Worm (Caenorhabditis elegans) whole organism, L1 larva: Measurements from ENCODE around the gene srt-73.

ENCODE experiments used
- blmp-1 ChIP-seq: fragments of 150-350 bp; optimal IDR thresholded peaks from 2 replicates; lab custom pipeline; 2014; ENCODE audit warnings: missing biosample characterization, missing genetic modification characterization
- efl-1 ChIP-seq, 4 experiments: fragments of 150-350 bp; optimal IDR thresholded peaks in 3 of 4; peaks in 1 of 4; 1 replicate in 1 of 4; 2 replicates in 3 of 4; lab custom pipeline; 2014; ENCODE audit warnings: missing biosample characterization in 2 of 4, missing genetic modification characterization in 2 of 4, missing genetic modification reagents in 2 of 4
- fos-1 ChIP-seq: fragments of 150-350 bp; optimal IDR thresholded peaks from 2 replicates; lab custom pipeline; 2014; ENCODE audit warnings: missing biosample characterization, missing genetic modification characterization
- nhr-28 ChIP-seq: fragments of 150-350 bp; optimal IDR thresholded peaks from 2 replicates; lab custom pipeline; 2014; ENCODE audit warnings: missing biosample characterization, missing genetic modification characterization
- pag-3 ChIP-seq: sonication (generic microtip); optimal IDR thresholded peaks from 2 replicates; lab custom pipeline; 2017; ENCODE audit warnings: missing genetic modification characterization, mild to moderate bottlenecking, missing compliant biosample characterization, antibody characterized with exemption, borderline replicate concordance; ENCODE audit not compliant: insufficient read depth
- rnt-1 ChIP-seq: sonication (generic microtip); optimal IDR thresholded peaks from 2 replicates; lab custom pipeline; 2016; ENCODE audit warnings: mild to moderate bottlenecking, missing genetic modification characterization, moderate library complexity, missing compliant biosample characterization
- snpc-4 ChIP-seq: fragments of 150-350 bp; optimal IDR thresholded peaks from 2 replicates; lab custom pipeline; 2014; ENCODE audit warnings: missing biosample characterization, missing genetic modification characterization
- sox-4 ChIP-seq: sonication (generic microtip); optimal IDR thresholded peaks from 2 replicates; lab custom pipeline; 2016; ENCODE audit warnings: missing genetic modification characterization, missing compliant biosample characterization
- unc-130 ChIP-seq: fragments of 150-350 bp; optimal IDR thresholded peaks from 2 replicates; lab custom pipeline; 2017; ENCODE audit warnings: missing biosample characterization, missing genetic modification characterization, inconsistent platforms
- zag-1 ChIP-seq: fragments of 150-350 bp; optimal IDR thresholded peaks from 2 replicates; lab custom pipeline; 2014; ENCODE audit warnings: missing biosample characterization, missing genetic modification characterization
- ztf-4 ChIP-seq: fragments of 150-350 bp; optimal IDR thresholded peaks from 2 replicates; lab custom pipeline; 2014; ENCODE audit warnings: missing biosample characterization, missing genetic modification characterization

ce11 chrIV:7881166-7881565, 2.0 kb downstream of the srt-73 start:
- no peak for TF ChIP-seq efl-1 (optimal IDR thresholded peaks at IDR 0.05; lab: Kevin White, UChicago)
- no peak for TF ChIP-seq efl-1 (GFP tag; optimal IDR thresholded peaks at IDR 0.05 in 1 of 2; lab: Kevin White, UChicago)
- no peak for TF ChIP-seq nhr-28 (tag; lab: Kevin White, UChicago)
- no peak for TF ChIP-seq fos-1 (tag; lab: Kevin White, UChicago)
- TF ChIP-seq pag-3 = no peak
- TF ChIP-seq snpc-4 (tag; lab: Kevin White, UChicago) = no peak
- TF ChIP-seq ztf-4 (tag; lab: Kevin White, UChicago) = no peak
- no peak for TF ChIP-seq sox-4 (tag; lab: Kevin White, UChicago)
- TF ChIP-seq zag-1 (tag; lab: Kevin White, UChicago) = no peak
- no peak for TF ChIP-seq rnt-1 (tag; lab: Kevin White, UChicago)
- TF ChIP-seq unc-130 (tag; lab: Kevin White, UChicago) = no peak
- TF ChIP-seq blmp-1 (tag; lab: Kevin White, UChicago) = no peak
